Worm (Caenorhabditis elegans) whole organism, L4 larva: ENCODE data around the gene srbc-20.
A peak's percentile ranks its signal among the peaks of the same experiment; 100 is the strongest.

ENCODE experiments used
- D1046.2 ChIP-seq: fragments of 200-800 bp; sonication (Bioruptor generic); IDR thresholded peaks from 2 replicates; pipeline ENCODE4 v1.3.6; 2022; ENCODE audit warnings: missing genetic modification characterization, missing compliant biosample characterization
- F44E2.7 ChIP-seq: fragments of 200-800 bp; sonication (Bioruptor generic); IDR thresholded peaks from 2 replicates; pipeline ENCODE4 v2.1.2; 2022; ENCODE audit warnings: missing genetic modification characterization, missing compliant biosample characterization
- T26A8.4 ChIP-seq: fragments of 200-800 bp; sonication (Bioruptor generic); IDR thresholded peaks from 2 replicates; pipeline ENCODE4 v1.3.6; 2022; ENCODE audit warnings: missing genetic modification characterization, missing compliant biosample characterization
- Y48G9A.11 ChIP-seq: fragments of 200-800 bp; sonication (Bioruptor generic); IDR thresholded peaks from 2 replicates; pipeline ENCODE4 v1.3.6; 2022; ENCODE audit warnings: missing genetic modification reagents, missing genetic modification characterization, missing compliant biosample characterization
- aha-1 ChIP-seq: fragments of 150-350 bp; peaks from one replicate; lab custom pipeline; 2014; ENCODE audit warnings: missing biosample characterization, missing genetic modification characterization
- aly-2 ChIP-seq: sonication (generic microtip); optimal IDR thresholded peaks from 2 replicates; lab custom pipeline; 2018; ENCODE audit warnings: missing biosample characterization, missing genetic modification characterization
- cey-2 ChIP-seq: sonication (generic microtip); optimal IDR thresholded peaks from 3 replicates; lab custom pipeline; 2017; ENCODE audit warnings: missing genetic modification characterization, mild to moderate bottlenecking, missing compliant biosample characterization, antibody characterized with exemption, borderline replicate concordance; ENCODE audit not compliant: insufficient read depth
- daf-12 ChIP-seq: fragments of 150-350 bp; optimal IDR thresholded peaks from 2 replicates; lab custom pipeline; 2014; ENCODE audit warnings: missing biosample characterization, missing genetic modification reagents, missing genetic modification characterization
- daf-16 ChIP-seq, 3 experiments: sonication (generic microtip); optimal IDR thresholded peaks; 2 replicates each; lab custom pipeline; 2016 to 2017; ENCODE audit warnings: missing genetic modification characterization in 3 of 3, missing genetic modification reagents in 3 of 3, mild to moderate bottlenecking in 2 of 3, missing compliant biosample characterization in 2 of 3, missing biosample characterization in 1 of 3, moderate library complexity in 1 of 3
- daf-8 ChIP-seq: fragments of 200-800 bp; sonication (Bioruptor generic); IDR thresholded peaks from 2 replicates; pipeline ENCODE4 v1.3.6; 2022; ENCODE audit warnings: missing genetic modification characterization, missing compliant biosample characterization
- dmd-6 ChIP-seq: fragments of 200-800 bp; sonication (Bioruptor generic); IDR thresholded peaks from 2 replicates; pipeline ENCODE4 v1.3.6; 2022; ENCODE audit warnings: missing genetic modification reagents, missing genetic modification characterization, missing compliant biosample characterization
- duxl-1 ChIP-seq: sonication (generic microtip); optimal IDR thresholded peaks from 2 replicates; lab custom pipeline; 2016; ENCODE audit warnings: mild to moderate bottlenecking, missing genetic modification characterization, moderate library complexity, missing compliant biosample characterization; ENCODE audit not compliant: poor library complexity
- dve-1 ChIP-seq: sonication (generic microtip); optimal IDR thresholded peaks from 2 replicates; lab custom pipeline; 2017; ENCODE audit warnings: antibody characterized with exemption, mild to moderate bottlenecking, missing genetic modification characterization, missing compliant biosample characterization; ENCODE audit not compliant: insufficient read depth
- egl-43 ChIP-seq: fragments of 200-800 bp; sonication (Bioruptor generic); IDR thresholded peaks from 2 replicates; pipeline ENCODE4 v1.3.6; 2022; ENCODE audit warnings: missing genetic modification reagents, missing genetic modification characterization, missing compliant biosample characterization
- fkh-10 ChIP-seq: fragments of 150-350 bp; optimal IDR thresholded peaks from 2 replicates; lab custom pipeline; 2014; ENCODE audit warnings: missing biosample characterization, missing genetic modification reagents, missing genetic modification characterization
- jun-1 ChIP-seq: fragments of 150-350 bp; optimal IDR thresholded peaks from 2 replicates; lab custom pipeline; 2014; ENCODE audit warnings: missing biosample characterization, missing genetic modification reagents, missing genetic modification characterization
- lim-7 ChIP-seq: fragments of 200-800 bp; sonication (Bioruptor generic); IDR thresholded peaks from 2 replicates; pipeline ENCODE4 v1.3.6; 2022; ENCODE audit warnings: missing genetic modification characterization, missing compliant biosample characterization
- lin-1 ChIP-seq: fragments of 200-800 bp; sonication (Bioruptor generic); IDR thresholded peaks from 2 replicates; pipeline ENCODE4 v1.3.6; 2022; ENCODE audit warnings: missing genetic modification reagents, missing genetic modification characterization, missing compliant biosample characterization
- lin-29 ChIP-seq: fragments of 200-800 bp; sonication (Bioruptor generic); IDR thresholded peaks from 2 replicates; pipeline ENCODE4 v1.3.6; 2022; ENCODE audit warnings: missing genetic modification reagents, missing genetic modification characterization, missing compliant biosample characterization
- lin-39 ChIP-seq: fragments of 150-350 bp; optimal IDR thresholded peaks from 2 replicates; lab custom pipeline; 2014; ENCODE audit warnings: missing biosample characterization, missing genetic modification reagents, missing genetic modification characterization
- lir-3 ChIP-seq: sonication (generic microtip); optimal IDR thresholded peaks from 2 replicates; lab custom pipeline; 2016; ENCODE audit warnings: mild to moderate bottlenecking, missing genetic modification characterization, missing compliant biosample characterization
- lsy-2 ChIP-seq, 2 experiments: fragments of 150-350 bp in 1 of 2; sonication (generic microtip) in 1 of 2; optimal IDR thresholded peaks; 2 replicates each; lab custom pipeline; 2014 to 2017; ENCODE audit warnings: missing biosample characterization in 2 of 2, missing genetic modification characterization in 2 of 2
- madf-9 ChIP-seq: fragments of 200-800 bp; sonication (Bioruptor generic); conservative IDR thresholded peaks from 2 replicates; pipeline ENCODE4 v1.3.6; 2022; ENCODE audit warnings: missing genetic modification reagents, missing genetic modification characterization, missing compliant biosample characterization
- mdt-29 ChIP-seq: fragments of 200-800 bp; sonication (Bioruptor generic); IDR thresholded peaks from 2 replicates; pipeline ENCODE4 v1.3.6; 2022; ENCODE audit warnings: missing genetic modification reagents, missing genetic modification characterization, missing compliant biosample characterization
- mep-1 ChIP-seq: fragments of 150-350 bp; sonication (generic microtip); optimal IDR thresholded peaks from 3 replicates; lab custom pipeline; 2014; ENCODE audit warnings: missing biosample characterization, missing genetic modification characterization
- mes-2 ChIP-seq: sonication (generic microtip); optimal IDR thresholded peaks from 2 replicates; lab custom pipeline; 2016; ENCODE audit warnings: missing genotype, mild to moderate bottlenecking, missing genetic modification characterization, missing compliant biosample characterization; ENCODE audit not compliant: poor library complexity, severe bottlenecking
- mxl-2 ChIP-seq: fragments of 200-800 bp; sonication (Bioruptor generic); conservative IDR thresholded peaks from 2 replicates; pipeline ENCODE4 v1.3.6; 2022; ENCODE audit warnings: missing genetic modification reagents, missing genetic modification characterization, missing compliant biosample characterization
- nhr-111 ChIP-seq: fragments of 200-800 bp; sonication (Bioruptor generic); optimal IDR thresholded peaks from 2 replicates; lab custom pipeline; 2018; ENCODE audit warnings: mild to moderate bottlenecking, missing genetic modification characterization, missing compliant biosample characterization
- nhr-28 ChIP-seq: fragments of 150-350 bp; optimal IDR thresholded peaks from 2 replicates; lab custom pipeline; 2014; ENCODE audit warnings: missing biosample characterization, missing genetic modification characterization
- nhr-42 ChIP-seq: fragments of 200-800 bp; sonication (Bioruptor generic); IDR thresholded peaks from 2 replicates; pipeline ENCODE4 v1.3.6; 2022; ENCODE audit warnings: missing genetic modification characterization, missing compliant biosample characterization
- nhr-76 ChIP-seq: fragments of 150-350 bp; optimal IDR thresholded peaks from 2 replicates; lab custom pipeline; 2014; ENCODE audit warnings: missing biosample characterization, missing genetic modification characterization
- nhr-77 ChIP-seq: fragments of 150-350 bp; optimal IDR thresholded peaks from 2 replicates; lab custom pipeline; 2014; ENCODE audit warnings: missing biosample characterization, missing genetic modification characterization
- pha-4 ChIP-seq, 2 experiments: fragments of 150-350 bp in 1 of 2; fragments of 200-800 bp in 1 of 2; sonication (Bioruptor generic) in 1 of 2; IDR thresholded peaks in 1 of 2; optimal IDR thresholded peaks in 1 of 2; 2 replicates each; pipeline versions ENCODE4 v1.3.6 to Lab custom; 2014 to 2022; ENCODE audit warnings: missing genetic modification characterization in 2 of 2, missing genetic modification reagents in 2 of 2, missing biosample characterization in 1 of 2, missing compliant biosample characterization in 1 of 2
- pqm-1 ChIP-seq: sonication (generic microtip); optimal IDR thresholded peaks from 2 replicates; lab custom pipeline; 2017; ENCODE audit warnings: missing biosample characterization, missing genetic modification characterization
- set-16 ChIP-seq: fragments of 200-800 bp; sonication (Bioruptor generic); IDR thresholded peaks from 2 replicates; pipeline ENCODE4 v1.3.6; 2022; ENCODE audit warnings: missing genetic modification reagents, missing genetic modification characterization, missing compliant biosample characterization
- skn-1 ChIP-seq: fragments of 150-350 bp; optimal IDR thresholded peaks from 2 replicates; lab custom pipeline; 2014; ENCODE audit warnings: missing biosample characterization, missing genetic modification characterization
- snpc-4 ChIP-seq: fragments of 150-350 bp; optimal IDR thresholded peaks from 2 replicates; lab custom pipeline; 2014; ENCODE audit warnings: missing biosample characterization, missing genetic modification characterization
- unc-130 ChIP-seq: sonication (generic microtip); optimal IDR thresholded peaks from 2 replicates; lab custom pipeline; 2016; ENCODE audit warnings: missing genetic modification reagents, missing genetic modification characterization, missing compliant biosample characterization
- unc-39 ChIP-seq: sonication (generic microtip); optimal IDR thresholded peaks from 2 replicates; lab custom pipeline; 2017; ENCODE audit warnings: missing biosample characterization, missing genetic modification characterization
- zfp-3 ChIP-seq: fragments of 200-800 bp; sonication (Bioruptor generic); conservative IDR thresholded peaks from 2 replicates; pipeline ENCODE4 v1.3.6; 2022; ENCODE audit warnings: missing genetic modification reagents, missing genetic modification characterization, missing compliant biosample characterization
- zip-11 ChIP-seq: fragments of 200-800 bp; sonication (Bioruptor generic); IDR thresholded peaks from 2 replicates; pipeline ENCODE4 v1.3.6; 2022; ENCODE audit warnings: missing genetic modification characterization, missing compliant biosample characterization

The srbc-20 gene

DNA sequence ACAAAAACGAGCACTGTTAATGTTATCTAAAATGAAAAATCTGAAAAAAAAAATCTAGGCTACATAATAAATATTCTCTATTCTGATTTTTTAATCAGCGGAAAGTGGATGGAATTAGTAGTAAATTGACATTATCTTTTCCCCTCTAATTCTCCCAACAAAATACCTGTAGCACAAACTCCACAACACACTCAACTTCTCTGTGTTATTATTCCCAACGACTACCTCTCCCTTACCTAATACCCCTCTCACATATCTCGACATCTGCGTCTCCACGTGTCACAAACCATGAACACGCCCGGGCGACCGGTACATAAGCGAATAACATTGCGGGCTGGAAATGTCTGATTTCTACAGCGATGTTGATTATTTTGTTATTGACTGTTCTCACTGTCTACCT is 36.3 kb downstream of the srbc-20 start, which contains the start of gene cyp-33C2:
Gene cyp-33C2, plus strand, starts transcription at position 327 of the 400 bp plus-strand sequence.
- TF ChIP-seq daf-16 (GFP tag; optimal IDR thresholded peaks at IDR 0.05; lab: Kevin White, UChicago), result no peak
- TF ChIP-seq daf-16 (tag; optimal IDR thresholded peaks at IDR 0.05; lab: Kevin White, UChicago), result peak; percentile 25
- no peak for TF ChIP-seq fkh-10 (GFP tag; lab: Kevin White, UChicago)
- TF ChIP-seq mes-2, result no peak
- peak; percentile 61 for TF ChIP-seq dmd-6 (GFP tag; lab: Robert Waterston, UW)
- TF ChIP-seq nhr-28 (tag; lab: Kevin White, UChicago), result peak; percentile 93

DNA sequence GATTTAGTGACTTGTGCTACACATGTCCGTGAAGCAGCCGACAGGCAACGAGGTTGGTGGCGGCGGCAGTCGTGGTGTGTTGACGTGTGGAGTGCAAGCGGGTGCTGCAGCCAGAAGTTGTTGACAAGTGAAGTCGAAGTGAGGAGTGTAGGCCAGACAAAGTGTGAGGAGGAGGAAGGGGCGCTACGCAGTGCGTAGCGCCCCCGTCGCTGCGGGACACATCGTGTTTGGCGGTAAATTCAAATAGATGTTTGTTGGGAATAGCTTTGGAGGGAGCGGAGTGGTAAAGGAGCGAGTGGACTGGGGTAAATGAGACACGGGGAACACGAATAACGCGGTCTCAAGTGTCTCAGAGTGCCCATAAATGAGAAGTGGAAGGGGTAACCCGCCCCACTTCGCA is 38.6 kb downstream of the srbc-20 start:
- 0 out of 2 replicates have a peak, but pooled peaks have one; percentile 32 for TF ChIP-seq set-16 (GFP tag; lab: Robert Waterston, UW)
- no peak for TF ChIP-seq jun-1 (tag; lab: Kevin White, UChicago)
- TF ChIP-seq T26A8.4, result no peak
- TF ChIP-seq aha-1 (tag; lab: Kevin White, UChicago), result peak; percentile 62
- no peak for TF ChIP-seq nhr-111
- TF ChIP-seq, all 104 proteins: peak for 2

DNA sequence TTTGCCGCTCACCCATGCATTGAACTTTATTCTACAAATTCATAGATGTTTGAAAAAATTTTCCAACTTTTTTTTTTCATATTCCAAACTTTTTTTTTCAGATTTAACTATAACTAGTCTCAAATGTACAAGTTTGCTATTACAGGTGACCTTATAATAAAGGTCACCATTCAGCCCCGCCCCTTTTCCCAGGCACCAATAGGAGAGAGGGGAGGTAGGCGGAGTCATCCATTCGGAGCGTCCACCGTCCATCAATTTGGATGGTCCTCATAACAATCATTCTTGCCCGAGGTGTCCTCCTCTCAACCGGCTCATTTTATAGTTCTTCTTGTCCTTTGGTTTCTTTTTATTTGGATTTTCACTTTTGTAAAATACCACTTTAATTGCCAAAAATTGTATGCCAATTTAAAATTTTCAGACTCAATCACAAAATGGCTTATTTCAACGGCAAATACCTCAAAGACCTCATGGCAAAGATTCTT is 41.0 kb downstream of the srbc-20 start, which contains the start of gene Y5H2B.3:
Gene Y5H2B.3, plus strand, starts transcription at position 432 of the 482 bp plus-strand sequence.
- TF ChIP-seq madf-9 (GFP tag; lab: Robert Waterston, UW) (no peak), skn-1 (tag; lab: Kevin White, UChicago) (no peak), nhr-76 (no peak), lin-39 (tag; lab: Kevin White, UChicago) (no peak), mxl-2 (GFP tag; lab: Robert Waterston, UW) (no peak), cey-2 (tag; lab: Kevin White, UChicago) (no peak), lin-29 (GFP tag; lab: Robert Waterston, UW) (no peak), unc-130 (GFP tag; lab: Kevin White, UChicago) (no peak), dve-1 (tag; lab: Kevin White, UChicago) (no peak), set-16 (GFP tag; lab: Robert Waterston, UW) (no peak), lsy-2 (tag; optimal IDR thresholded peaks at IDR 0.05; lab: Kevin White, UChicago) (no peak), mep-1 (tag; lab: Kevin White, UChicago) (no peak), aha-1 (tag; lab: Kevin White, UChicago) (no peak), zfp-3 (no peak)

DNA sequence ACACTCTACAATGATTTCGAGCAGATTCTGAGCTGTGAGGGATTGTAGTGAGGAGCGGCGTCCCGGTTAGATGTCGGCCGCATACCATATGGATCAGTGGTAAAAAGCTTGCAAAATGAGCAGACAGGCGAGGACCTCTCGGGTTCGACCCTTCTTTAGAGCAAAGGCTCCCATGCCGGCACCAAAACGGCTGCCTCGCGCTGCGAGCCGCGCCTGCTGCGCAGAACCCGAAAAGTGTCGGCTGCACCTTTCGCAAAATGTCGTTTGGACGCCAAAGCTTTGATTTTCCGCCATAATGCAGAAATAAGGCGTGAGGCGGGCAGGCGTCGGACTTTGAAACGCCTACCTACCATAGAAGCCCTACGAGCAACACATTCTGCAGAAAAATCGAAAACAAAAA is 43.5 kb downstream of the srbc-20 start:
- TF ChIP-seq zfp-3 (no peak), snpc-4 (tag; lab: Kevin White, UChicago) (no peak), aly-2 (no peak), daf-8 (no peak), duxl-1 (no peak), lin-1 (GFP tag; lab: Robert Waterston, UW) (no peak), mdt-29 (GFP tag; lab: Robert Waterston, UW) (no peak), D1046.2 (GFP tag; lab: Robert Waterston, UW) (0 out of 2 replicates have a peak, but pooled peaks have one; percentile 41), lim-7 (GFP tag; lab: Robert Waterston, UW) (no peak), lir-3 (no peak), nhr-42 (GFP tag; lab: Robert Waterston, UW) (no peak), pha-4 (GFP tag; IDR thresholded peaks at IDR 0.05; lab: Robert Waterston, UW) (no peak), pha-4 (tag; optimal IDR thresholded peaks at IDR 0.05; lab: Kevin White, UChicago) (no peak), unc-39 (tag; lab: Kevin White, UChicago) (no peak), Y48G9A.11 (GFP tag; lab: Robert Waterston, UW) (peak; percentile 71; the same call in 1 of the 2 replicates), fkh-10 (GFP tag; lab: Kevin White, UChicago) (no peak), nhr-77 (tag; lab: Kevin White, UChicago) (no peak), pqm-1 (tag; lab: Kevin White, UChicago) (no peak), egl-43 (GFP tag; lab: Robert Waterston, UW) (peak; percentile 70), zip-11 (no peak), daf-12 (no peak), F44E2.7 (no peak), set-16 (GFP tag; lab: Robert Waterston, UW) (peak; percentile 91), jun-1 (tag; lab: Kevin White, UChicago) (no peak)
